Worm (Caenorhabditis elegans): ENCODE measurements around the gene end-1.

end-1 gene

ce11 chrV:13942082-13942481 lies 42.8 kb upstream of the end-1 start, which contains the start of gene dpr-1:
dpr-1 (minus strand) TSS chrV:13942182.
- TF ChIP-seq nhr-237 (tag; optimal IDR thresholded peaks at IDR 0.05): no peak
- TF ChIP-seq ztf-4 (tag; optimal IDR thresholded peaks at IDR 0.05): no peak
- TF ChIP-seq mdl-1 (tag; optimal IDR thresholded peaks at IDR 0.05): no peak
- TF ChIP-seq nhr-12 (tag; optimal IDR thresholded peaks at IDR 0.05): no peak
- TF ChIP-seq jun-1 (tag; optimal IDR thresholded peaks at IDR 0.05): no peak
- no peak for TF ChIP-seq unc-62 (GFP tag; optimal IDR thresholded peaks at IDR 0.05)
- no peak for TF ChIP-seq skn-1 (tag; optimal IDR thresholded peaks at IDR 0.05)
- no peak for TF ChIP-seq ceh-9 (tag; optimal IDR thresholded peaks at IDR 0.05)
- TF ChIP-seq nhr-67 (tag; optimal IDR thresholded peaks at IDR 0.05): no peak
- no peak for TF ChIP-seq nhr-28 (tag; optimal IDR thresholded peaks at IDR 0.05)
- TF ChIP-seq elt-2 (tag; optimal IDR thresholded peaks at IDR 0.05): no peak
- TF ChIP-seq sea-2 (GFP tag; optimal IDR thresholded peaks at IDR 0.05): no peak
- no peak for TF ChIP-seq daf-12 (tag; optimal IDR thresholded peaks at IDR 0.05)
- TF ChIP-seq ceh-16 (tag; optimal IDR thresholded peaks at IDR 0.05): no peak
- no peak for TF ChIP-seq nhr-25 (tag; optimal IDR thresholded peaks at IDR 0.05)
- TF ChIP-seq eor-1 (tag; optimal IDR thresholded peaks at IDR 0.05): no peak
- no peak for TF ChIP-seq snpc-4 (tag; optimal IDR thresholded peaks at IDR 0.05)

ce11 chrV:13946385-13947019 lies 38.4 kb upstream of the end-1 start, which contains the start of the genes srx-10 and clec-226:
srx-10 (minus strand) TSS chrV:13946485.
clec-226 (plus strand) TSS chrV:13946969.
- no peak for TF ChIP-seq aly-2 (tag; optimal IDR thresholded peaks at IDR 0.05)
- no peak for TF ChIP-seq zag-1 (tag; optimal IDR thresholded peaks at IDR 0.05)
- TF ChIP-seq fkh-10 (GFP tag; optimal IDR thresholded peaks at IDR 0.05): no peak
- no peak for TF ChIP-seq elt-3 (tag; optimal IDR thresholded peaks at IDR 0.05)
- TF ChIP-seq mml-1 (tag; optimal IDR thresholded peaks at IDR 0.05): no peak
- TF ChIP-seq ceh-28 (tag; optimal IDR thresholded peaks at IDR 0.05): no peak
- no peak for TF ChIP-seq nhr-67 (tag; optimal IDR thresholded peaks at IDR 0.05)
- TF ChIP-seq pqm-1 (tag; optimal IDR thresholded peaks at IDR 0.05): no peak

ce11 chrV:13949010-13949409 lies 35.9 kb upstream of the end-1 start, which contains the start of gene R10D12.6:
R10D12.6 (plus strand) TSS chrV:13949310.
- peak; percentile 38 for TF ChIP-seq pqm-1 (tag; optimal IDR thresholded peaks at IDR 0.05)
- TF ChIP-seq egl-5 (tag; optimal IDR thresholded peaks at IDR 0.05): no peak
- TF ChIP-seq pha-4 (tag; optimal IDR thresholded peaks at IDR 0.05): no peak
- TF ChIP-seq zag-1 (tag; optimal IDR thresholded peaks at IDR 0.05): no peak
- TF ChIP-seq mdl-1 (tag; optimal IDR thresholded peaks at IDR 0.05): no peak
- TF ChIP-seq elt-2 (tag; optimal IDR thresholded peaks at IDR 0.05): peak; percentile 3

- TF ChIP-seq elt-3 (tag; optimal IDR thresholded peaks at IDR 0.05) (no peak), nhr-12 (tag; optimal IDR thresholded peaks at IDR 0.05) (no peak), zag-1 (tag; optimal IDR thresholded peaks at IDR 0.05) (no peak), snpc-4 (tag; optimal IDR thresholded peaks at IDR 0.05) (no peak), ceh-82 (tag; optimal IDR thresholded peaks at IDR 0.05) (no peak), fkh-10 (GFP tag; optimal IDR thresholded peaks at IDR 0.05) (no peak), nhr-76 (tag; optimal IDR thresholded peaks at IDR 0.05) (no peak), mdl-1 (tag; optimal IDR thresholded peaks at IDR 0.05) (no peak), pha-4 (tag; optimal IDR thresholded peaks at IDR 0.05) (no peak), unc-39 (tag; optimal IDR thresholded peaks at IDR 0.05) (no peak), ceh-16 (tag; optimal IDR thresholded peaks at IDR 0.05) (no peak)
These were observed 35.2 kb upstream of the end-1 start, which contains the start of gene R10D12.7 for ce11 chrV:13949752-13950151. R10D12.7 (plus strand) TSS chrV:13950052.

- peak; percentile 53 for TF ChIP-seq pha-4 (tag; optimal IDR thresholded peaks at IDR 0.05)
- no peak for TF ChIP-seq snpc-4 (tag; optimal IDR thresholded peaks at IDR 0.05)
These were observed 31.7 kb upstream of the end-1 start, which contains the start of gene R10D12.8 for ce11 chrV:13953191-13953590. R10D12.8 (minus strand) TSS chrV:13953291.

- TF ChIP-seq nhr-28 (tag; optimal IDR thresholded peaks at IDR 0.05) (no peak), elt-1 (tag; optimal IDR thresholded peaks at IDR 0.05) (no peak), ceh-28 (tag; optimal IDR thresholded peaks at IDR 0.05) (no peak), ceh-82 (tag; optimal IDR thresholded peaks at IDR 0.05) (no peak), elt-3 (tag; optimal IDR thresholded peaks at IDR 0.05) (no peak), ceh-9 (tag; optimal IDR thresholded peaks at IDR 0.05) (no peak), lsy-12 (tag; optimal IDR thresholded peaks at IDR 0.05) (no peak)
These were observed 30.9 kb upstream of the end-1 start, which contains the start of gene swt-6 for ce11 chrV:13954056-13954455. swt-6 (plus strand) TSS chrV:13954356.

Measured in whole organism, L3 larva.